Worm (Caenorhabditis elegans): ENCODE measurements around the gene kreg-1.

kreg-1 gene

ce11 chrX:8741629-8742170 is 32.1 kb downstream of the kreg-1 start:
- TF ChIP-seq unc-55 (GFP tag; optimal IDR thresholded peaks at IDR 0.05) = no peak
- no peak for TF ChIP-seq lsy-2 (tag; optimal IDR thresholded peaks at IDR 0.05)
- no peak for TF ChIP-seq fos-1 (tag; optimal IDR thresholded peaks at IDR 0.05)
- no peak for TF ChIP-seq elt-3 (tag; optimal IDR thresholded peaks at IDR 0.05)
- TF ChIP-seq aly-2 (tag; optimal IDR thresholded peaks at IDR 0.05) = no peak
- TF ChIP-seq snpc-4 (tag; optimal IDR thresholded peaks at IDR 0.05) = peak; percentile 1

ce11 chrX:8742896-8743295 is 33.3 kb downstream of the kreg-1 start, which contains the start of gene M02D8.7:
Gene M02D8.7 (minus strand): TSS chrX:8742996.
- TF ChIP-seq ceh-16 (tag; optimal IDR thresholded peaks at IDR 0.05) (no peak), sma-9 (GFP tag; optimal IDR thresholded peaks at IDR 0.05) (no peak), sma-9 (tag; optimal IDR thresholded peaks at IDR 0.05) (no peak), nhr-12 (tag; optimal IDR thresholded peaks at IDR 0.05) (no peak), ZK546.5 (tag; optimal IDR thresholded peaks at IDR 0.05) (no peak), nhr-25 (tag; optimal IDR thresholded peaks at IDR 0.05) (no peak), mdl-1 (tag; optimal IDR thresholded peaks at IDR 0.05) (no peak)

- TF ChIP-seq egl-27 (tag; optimal IDR thresholded peaks at IDR 0.05) = no peak
- no peak for TF ChIP-seq elt-1 (tag; optimal IDR thresholded peaks at IDR 0.05)
- TF ChIP-seq unc-62 (GFP tag; optimal IDR thresholded peaks at IDR 0.05) = no peak
- TF ChIP-seq ZK546.5 (tag; optimal IDR thresholded peaks at IDR 0.05) = no peak
- no peak for TF ChIP-seq lin-13 (GFP tag; optimal IDR thresholded peaks at IDR 0.05)
- no peak for TF ChIP-seq nhr-10 (tag; optimal IDR thresholded peaks at IDR 0.05)
- TF ChIP-seq blmp-1 (tag; optimal IDR thresholded peaks at IDR 0.05; ENCODE audit: insufficient read depth) = no peak
- TF ChIP-seq alr-1 (tag; optimal IDR thresholded peaks at IDR 0.05) = no peak
- no peak for TF ChIP-seq nhr-77 (tag; optimal IDR thresholded peaks at IDR 0.05)
- TF ChIP-seq nhr-12 (tag; optimal IDR thresholded peaks at IDR 0.05) = no peak
- TF ChIP-seq dmd-4 (tag; optimal IDR thresholded peaks at IDR 0.05) = no peak
These were observed 34.8 kb downstream of the kreg-1 start for ce11 chrX:8744192-8744985.

DNA sequence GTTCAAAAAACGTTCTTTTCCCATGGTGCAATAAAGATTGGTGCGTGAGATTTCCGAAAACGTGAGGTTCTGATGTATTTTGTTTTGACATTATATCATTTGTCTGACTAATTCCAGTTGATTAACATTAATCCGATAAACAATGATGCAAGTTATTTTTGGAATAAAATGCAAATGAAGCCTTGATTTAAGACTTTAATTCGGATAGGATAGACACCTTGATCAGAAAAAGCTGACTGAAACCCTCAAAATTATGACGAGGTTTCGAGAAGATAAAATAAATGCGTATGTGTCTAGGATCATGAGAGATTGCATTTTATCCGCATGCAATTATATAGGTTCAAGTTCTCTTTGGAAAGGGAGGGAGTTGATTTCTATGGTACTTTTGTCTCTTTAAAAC is 36.0 kb downstream of the kreg-1 start:
- TF ChIP-seq ztf-4 (tag; optimal IDR thresholded peaks at IDR 0.05) (no peak), ztf-11 (tag; optimal IDR thresholded peaks at IDR 0.05) (no peak), nhr-77 (tag; optimal IDR thresholded peaks at IDR 0.05) (no peak), sma-9 (GFP tag; optimal IDR thresholded peaks at IDR 0.05) (no peak), sma-9 (tag; optimal IDR thresholded peaks at IDR 0.05) (no peak), nhr-23 (tag; optimal IDR thresholded peaks at IDR 0.05) (no peak), nhr-129 (tag; optimal IDR thresholded peaks at IDR 0.05) (no peak), nhr-21 (tag; optimal IDR thresholded peaks at IDR 0.05) (no peak)

DNA sequence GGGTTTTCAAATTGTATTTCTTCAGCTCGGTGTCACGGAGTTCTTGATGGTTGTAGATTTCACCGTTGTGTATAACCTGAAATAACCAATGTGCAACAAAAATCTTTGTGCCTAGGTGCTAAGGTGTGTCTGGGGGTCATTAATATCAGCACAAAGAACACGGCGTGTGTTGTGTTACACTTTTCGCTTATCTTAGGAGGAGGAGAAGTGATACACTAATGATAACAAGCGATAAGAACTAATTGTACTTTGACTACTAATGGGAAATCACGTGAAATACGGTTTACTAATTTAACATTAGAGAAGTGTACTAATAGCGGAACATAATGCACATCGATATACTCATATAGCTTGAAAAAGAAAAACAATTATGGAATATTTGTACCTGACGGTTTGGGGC is 40.6 kb downstream of the kreg-1 start:
- TF ChIP-seq fos-1 (tag; optimal IDR thresholded peaks at IDR 0.05) (peak; percentile 93), ztf-4 (tag; optimal IDR thresholded peaks at IDR 0.05) (no peak), F13H6.1 (tag; optimal IDR thresholded peaks at IDR 0.05) (peak; percentile 26), sma-9 (GFP tag; optimal IDR thresholded peaks at IDR 0.05) (peak; percentile 94), sma-9 (tag; optimal IDR thresholded peaks at IDR 0.05) (no peak), nhr-129 (tag; optimal IDR thresholded peaks at IDR 0.05) (peak; percentile 37), crh-2 (tag; optimal IDR thresholded peaks at IDR 0.05) (peak; percentile 49), gmeb-1 (tag; optimal IDR thresholded peaks at IDR 0.05) (peak; percentile 49), unc-55 (GFP tag; optimal IDR thresholded peaks at IDR 0.05) (no peak), sma-3 (GFP tag; optimal IDR thresholded peaks at IDR 0.05) (peak; percentile 33), nhr-21 (tag; optimal IDR thresholded peaks at IDR 0.05) (peak; percentile 23), egl-27 (tag; optimal IDR thresholded peaks at IDR 0.05) (no peak)

DNA sequence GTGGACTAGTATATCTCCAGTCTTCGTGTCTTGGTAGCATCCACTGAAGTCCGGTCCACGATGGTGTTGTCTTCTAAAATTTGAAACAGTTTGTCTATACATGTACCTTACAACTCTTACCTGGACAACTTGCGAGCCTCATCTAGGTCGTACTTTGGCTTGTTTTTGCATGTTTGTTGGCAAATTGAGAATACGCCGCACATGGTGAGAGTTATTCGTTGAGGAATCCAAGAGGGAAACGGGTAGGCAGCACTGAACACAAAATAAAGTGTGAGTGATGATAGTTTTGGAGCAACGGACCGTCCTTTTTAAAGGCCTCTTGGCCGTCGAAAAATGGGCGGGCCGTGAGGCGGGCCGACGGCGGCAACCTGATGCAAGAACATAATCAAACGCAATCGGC is 41.1 kb downstream of the kreg-1 start, which contains the start of gene asns-2:
TSS of gene asns-2 (minus strand) at position 282 of the 400 bp plus-strand sequence.
- no peak for TF ChIP-seq ZK546.5 (tag; optimal IDR thresholded peaks at IDR 0.05)
- TF ChIP-seq ama-1 (optimal IDR thresholded peaks at IDR 0.05) = peak; percentile 4
- no peak for TF ChIP-seq F13H6.1 (tag; optimal IDR thresholded peaks at IDR 0.05)
